Worm (Caenorhabditis elegans): ENCODE measurements around the gene zig-3.

zig-3 gene

ce11 chrX:7951578-7951977, 21.0 kb downstream of the zig-3 start (continued):
- TF ChIP-seq nhr-237 (tag; optimal IDR thresholded peaks at IDR 0.05) (no peak), fos-1 (tag; optimal IDR thresholded peaks at IDR 0.05) (no peak), ZK546.5 (tag; optimal IDR thresholded peaks at IDR 0.05) (no peak), ceh-9 (tag; optimal IDR thresholded peaks at IDR 0.05) (no peak), R02D3.7 (tag; optimal IDR thresholded peaks at IDR 0.05) (no peak), nfya-1 (tag; optimal IDR thresholded peaks at IDR 0.05; ENCODE audit: insufficient read depth) (peak; percentile 77), tbx-2 (tag; optimal IDR thresholded peaks at IDR 0.05) (peak; percentile 75), lin-15B (tag; optimal IDR thresholded peaks at IDR 0.05) (peak; percentile 36), egl-27 (tag; optimal IDR thresholded peaks at IDR 0.05) (no peak), eor-1 (tag; optimal IDR thresholded peaks at IDR 0.05) (no peak), unc-62 (GFP tag; optimal IDR thresholded peaks at IDR 0.05) (no peak), ceh-16 (tag; optimal IDR thresholded peaks at IDR 0.05) (no peak), ceh-28 (tag; optimal IDR thresholded peaks at IDR 0.05) (peak; percentile 64), fkh-2 (tag; optimal IDR thresholded peaks at IDR 0.05) (no peak), lin-39 (tag; optimal IDR thresholded peaks at IDR 0.05) (peak; percentile 89), ama-1 (optimal IDR thresholded peaks at IDR 0.05) (no peak), jun-1 (tag; optimal IDR thresholded peaks at IDR 0.05) (peak; percentile 81), fkh-10 (GFP tag; optimal IDR thresholded peaks at IDR 0.05) (peak; percentile 73), ceh-82 (tag; optimal IDR thresholded peaks at IDR 0.05) (no peak), zag-1 (tag; optimal IDR thresholded peaks at IDR 0.05) (no peak), nhr-43 (tag; optimal IDR thresholded peaks at IDR 0.05; ENCODE audit: poor library complexity, severe bottlenecking) (peak; percentile 69), nhr-25 (tag; optimal IDR thresholded peaks at IDR 0.05) (no peak)

- TF ChIP-seq nhr-76 (tag; optimal IDR thresholded peaks at IDR 0.05) = no peak
- peak; percentile 21 for TF ChIP-seq ztf-4 (tag; optimal IDR thresholded peaks at IDR 0.05)
- TF ChIP-seq elt-2 (tag; optimal IDR thresholded peaks at IDR 0.05) = peak; percentile 86
- peak; percentile 35 for TF ChIP-seq nhr-25 (tag; optimal IDR thresholded peaks at IDR 0.05)
- TF ChIP-seq jun-1 (tag; optimal IDR thresholded peaks at IDR 0.05) = peak; percentile 27
- TF ChIP-seq nhr-23 (tag; optimal IDR thresholded peaks at IDR 0.05) = peak; percentile 63
- peak; percentile 74 for TF ChIP-seq elt-1 (tag; optimal IDR thresholded peaks at IDR 0.05)
- no peak for TF ChIP-seq daf-12 (tag; optimal IDR thresholded peaks at IDR 0.05)
- peak; percentile 55 for TF ChIP-seq nhr-43 (tag; optimal IDR thresholded peaks at IDR 0.05; ENCODE audit: poor library complexity, severe bottlenecking)
- no peak for TF ChIP-seq lin-15B (tag; optimal IDR thresholded peaks at IDR 0.05)
- TF ChIP-seq lsy-12 (tag; optimal IDR thresholded peaks at IDR 0.05) = no peak
- no peak for TF ChIP-seq mdl-1 (tag; optimal IDR thresholded peaks at IDR 0.05)
- no peak for TF ChIP-seq snpc-4 (tag; optimal IDR thresholded peaks at IDR 0.05)
- no peak for TF ChIP-seq ceh-28 (tag; optimal IDR thresholded peaks at IDR 0.05)
- peak; percentile 77 for TF ChIP-seq pha-4 (tag; optimal IDR thresholded peaks at IDR 0.05)
- TF ChIP-seq ceh-82 (tag; optimal IDR thresholded peaks at IDR 0.05) = no peak
- peak; percentile 53 for TF ChIP-seq pqm-1 (tag; optimal IDR thresholded peaks at IDR 0.05)
- TF ChIP-seq nhr-28 (tag; optimal IDR thresholded peaks at IDR 0.05) = no peak
- TF ChIP-seq fkh-2 (tag; optimal IDR thresholded peaks at IDR 0.05) = no peak
These were observed 21.9 kb downstream of the zig-3 start for ce11 chrX:7952226-7953062.

ce11 chrX:7953063-7953337, 22.4 kb downstream of the zig-3 start:
- TF ChIP-seq jun-1 (tag; optimal IDR thresholded peaks at IDR 0.05) (no peak), ceh-82 (tag; optimal IDR thresholded peaks at IDR 0.05) (no peak), nfya-1 (tag; optimal IDR thresholded peaks at IDR 0.05; ENCODE audit: insufficient read depth) (no peak), lsy-12 (tag; optimal IDR thresholded peaks at IDR 0.05) (no peak), zag-1 (tag; optimal IDR thresholded peaks at IDR 0.05) (no peak)

- TF ChIP-seq tbx-2 (tag; optimal IDR thresholded peaks at IDR 0.05) = no peak
- TF ChIP-seq pha-4 (tag; optimal IDR thresholded peaks at IDR 0.05) = peak; percentile 93
These were observed 23.1 kb downstream of the zig-3 start for ce11 chrX:7953695-7954094.

DNA sequence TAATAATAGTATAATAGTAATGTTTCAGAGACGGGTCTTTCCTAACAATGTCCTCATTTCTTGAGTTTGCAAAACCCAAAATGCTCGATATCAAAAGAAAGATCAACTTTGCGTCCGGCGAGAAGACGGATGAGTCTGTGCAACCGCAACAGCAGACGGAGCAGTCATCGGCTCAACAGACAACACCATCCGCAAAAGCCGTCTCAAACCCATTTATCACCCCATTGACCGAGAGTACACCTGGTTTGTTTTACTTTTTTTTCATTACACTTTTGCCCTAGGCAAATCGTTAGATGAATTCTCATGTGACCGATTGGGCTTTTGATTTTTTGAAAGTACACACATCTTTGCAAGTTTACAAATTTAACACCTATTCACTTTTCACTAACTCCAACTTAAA, 23.8 kb downstream of the zig-3 start, which contains the start of gene dct-1:
Gene dct-1, plus strand, starts transcription at position 27 of the 400 bp plus-strand sequence.
- peak; percentile 86 for TF ChIP-seq lin-39 (tag; optimal IDR thresholded peaks at IDR 0.05)
- peak; percentile 2 for TF ChIP-seq mdl-1 (tag; optimal IDR thresholded peaks at IDR 0.05)
- no peak for TF ChIP-seq ztf-11 (tag; optimal IDR thresholded peaks at IDR 0.05)
- TF ChIP-seq nfya-1 (tag; optimal IDR thresholded peaks at IDR 0.05; ENCODE audit: insufficient read depth) = peak; percentile 13

Data from whole organism, L3 larva.